Worm (Caenorhabditis elegans) whole organism, L1 larva: Measurements from ENCODE around the gene D2023.6.

Experiments used
- C34B4.2 ChIP-seq: sonication (generic microtip); optimal IDR thresholded peaks from 2 replicates; lab custom pipeline; 2017; ENCODE audit warnings: mild to moderate bottlenecking, missing genetic modification characterization, missing compliant biosample characterization
- ama-1 ChIP-seq: fragments of 150-350 bp; optimal IDR thresholded peaks from 2 replicates; lab custom pipeline; 2014
- ceh-63 ChIP-seq: fragments of 200-800 bp; sonication (Bioruptor generic); optimal IDR thresholded peaks from 2 replicates; lab custom pipeline; 2018; ENCODE audit warnings: mild to moderate bottlenecking, missing genetic modification characterization, missing compliant biosample characterization
- ceh-8 ChIP-seq: fragments of 200-800 bp; sonication (Bioruptor generic); optimal IDR thresholded peaks from 2 replicates; lab custom pipeline; 2018; ENCODE audit warnings: mild to moderate bottlenecking, missing genetic modification characterization, moderate library complexity, missing compliant biosample characterization
- ceh-88 ChIP-seq: fragments of 200-800 bp; sonication (Bioruptor generic); IDR thresholded peaks from 2 replicates; pipeline ENCODE4 v1.3.6; 2022; ENCODE audit warnings: missing genetic modification characterization, missing compliant biosample characterization
- efl-1 ChIP-seq, 4 experiments: fragments of 150-350 bp; optimal IDR thresholded peaks in 3 of 4; peaks in 1 of 4; 1 replicate in 1 of 4; 2 replicates in 3 of 4; lab custom pipeline; 2014; ENCODE audit warnings: missing biosample characterization in 2 of 4, missing genetic modification characterization in 2 of 4, missing genetic modification reagents in 2 of 4
- elt-2 ChIP-seq: sonication (generic microtip); optimal IDR thresholded peaks from 2 replicates; lab custom pipeline; 2016; ENCODE audit warnings: missing genetic modification characterization, mild to moderate bottlenecking, inconsistent platforms, missing compliant biosample characterization, missing genetic modification reagents
- fkh-8 ChIP-seq: sonication (generic microtip); optimal IDR thresholded peaks from 2 replicates; lab custom pipeline; 2016; ENCODE audit warnings: mild to moderate bottlenecking, missing genetic modification characterization, missing compliant biosample characterization
- hpl-2 ChIP-seq: fragments of 150-350 bp; optimal IDR thresholded peaks from 2 replicates; lab custom pipeline; 2014; ENCODE audit warnings: missing biosample characterization, missing genetic modification reagents, missing genetic modification characterization
- irx-1 ChIP-seq: sonication (generic microtip); optimal IDR thresholded peaks from 2 replicates; lab custom pipeline; 2016; ENCODE audit warnings: missing genetic modification characterization, missing compliant biosample characterization
- isw-1 ChIP-seq: fragments of 200-800 bp; sonication (Bioruptor generic); IDR thresholded peaks from 2 replicates; pipeline ENCODE4 v1.3.6; 2022; ENCODE audit warnings: missing genetic modification characterization, missing compliant biosample characterization
- jun-1 ChIP-seq: fragments of 150-350 bp; optimal IDR thresholded peaks from 2 replicates; lab custom pipeline; 2014; ENCODE audit warnings: missing biosample characterization, missing genetic modification reagents, missing genetic modification characterization
- lin-14 ChIP-seq: fragments of 200-800 bp; sonication (Bioruptor generic); optimal IDR thresholded peaks from 2 replicates; lab custom pipeline; 2018; ENCODE audit warnings: mild to moderate bottlenecking, missing genetic modification characterization, moderate library complexity, missing compliant biosample characterization
- lir-3 ChIP-seq: sonication (generic microtip); optimal IDR thresholded peaks from 2 replicates; lab custom pipeline; 2016; ENCODE audit warnings: mild to moderate bottlenecking, missing genetic modification characterization, moderate library complexity, missing compliant biosample characterization; ENCODE audit not compliant: poor library complexity
- lsy-2 ChIP-seq, 2 experiments: fragments of 150-350 bp; optimal IDR thresholded peaks; 2 replicates each; lab custom pipeline; 2014; ENCODE audit warnings: missing biosample characterization in 2 of 2, missing genetic modification characterization in 2 of 2
- mab-9 ChIP-seq: fragments of 200-800 bp; sonication (Bioruptor generic); IDR thresholded peaks from 2 replicates; pipeline ENCODE4 v1.3.6; 2022; ENCODE audit warnings: missing genetic modification reagents, missing genetic modification characterization, missing compliant biosample characterization
- nhr-11 ChIP-seq: fragments of 150-350 bp; optimal IDR thresholded peaks from 2 replicates; lab custom pipeline; 2014; ENCODE audit warnings: missing biosample characterization, missing genetic modification characterization
- nhr-12 ChIP-seq: sonication (generic microtip); optimal IDR thresholded peaks from 2 replicates; lab custom pipeline; 2017; ENCODE audit warnings: missing biosample characterization, missing genetic modification characterization
- nhr-19 ChIP-seq: fragments of 200-800 bp; sonication (Bioruptor generic); conservative IDR thresholded peaks from 2 replicates; pipeline ENCODE4 v1.3.6; 2022; ENCODE audit warnings: missing genetic modification characterization, missing compliant biosample characterization
- nhr-47 ChIP-seq: sonication (generic microtip); optimal IDR thresholded peaks from 2 replicates; lab custom pipeline; 2016; ENCODE audit warnings: mild to moderate bottlenecking, missing genetic modification characterization, moderate library complexity, missing compliant biosample characterization
- nhr-71 ChIP-seq: sonication (generic microtip); optimal IDR thresholded peaks from 2 replicates; lab custom pipeline; 2016; ENCODE audit warnings: mild to moderate bottlenecking, missing genetic modification characterization, moderate library complexity, missing compliant biosample characterization
- nhr-84 ChIP-seq: sonication (generic microtip); optimal IDR thresholded peaks from 2 replicates; lab custom pipeline; 2017; ENCODE audit warnings: missing biosample characterization, missing genetic modification characterization
- nhr-85 ChIP-seq: sonication (generic microtip); peaks from one replicate; lab custom pipeline; 2016; ENCODE audit warnings: missing genetic modification characterization, inconsistent platforms, missing compliant biosample characterization
- snpc-4 ChIP-seq: fragments of 150-350 bp; optimal IDR thresholded peaks from 2 replicates; lab custom pipeline; 2014; ENCODE audit warnings: missing biosample characterization, missing genetic modification characterization
- snu-23 ChIP-seq: sonication (generic microtip); optimal IDR thresholded peaks from 2 replicates; lab custom pipeline; 2016; ENCODE audit warnings: missing genetic modification characterization, missing compliant biosample characterization
- sptf-1 ChIP-seq: fragments of 150-350 bp; optimal IDR thresholded peaks from 2 replicates; lab custom pipeline; 2014; ENCODE audit warnings: missing biosample characterization, missing genetic modification characterization
- sup-37 ChIP-seq: fragments of 200-800 bp; sonication (Bioruptor generic); optimal IDR thresholded peaks from 2 replicates; lab custom pipeline; 2018; ENCODE audit warnings: mild to moderate bottlenecking, missing genetic modification characterization, missing compliant biosample characterization
- unc-130 ChIP-seq: fragments of 150-350 bp; optimal IDR thresholded peaks from 2 replicates; lab custom pipeline; 2017; ENCODE audit warnings: missing biosample characterization, missing genetic modification characterization, inconsistent platforms
- unc-30 ChIP-seq: sonication (generic microtip); optimal IDR thresholded peaks from 2 replicates; lab custom pipeline; 2017; ENCODE audit warnings: missing biosample characterization, missing genetic modification characterization
- unc-86 ChIP-seq: sonication (generic microtip); optimal IDR thresholded peaks from 2 replicates; lab custom pipeline; 2016; ENCODE audit warnings: missing genetic modification characterization, missing compliant biosample characterization

D2023.6 gene

ce11 chrV:11811921-11812320 is 15.2 kb upstream of the D2023.6 start, which contains the start of gene D2023.3:
TSS of gene D2023.3 (minus strand) at chrV:11812021.
- TF ChIP-seq lin-14 (GFP tag; lab: Kevin White, UChicago) (peak; percentile 41), jun-1 (tag; lab: Kevin White, UChicago) (no peak), unc-86 (tag; lab: Kevin White, UChicago) (peak; percentile 22)
- TF ChIP-seq, all 84 proteins: peak for 2

- no peak for TF ChIP-seq C34B4.2 (tag; lab: Kevin White, UChicago)
- no peak for TF ChIP-seq nhr-84
- no peak for TF ChIP-seq ceh-8 (GFP tag; lab: Kevin White, UChicago)
- no peak for TF ChIP-seq hpl-2 (GFP tag; lab: Kevin White, UChicago)
- no peak for TF ChIP-seq unc-130 (tag; lab: Kevin White, UChicago)
- no peak for TF ChIP-seq mab-9 (GFP tag; lab: Robert Waterston, UW)
- no peak for TF ChIP-seq nhr-11 (tag; lab: Kevin White, UChicago)
- TF ChIP-seq fkh-8 (tag; lab: Kevin White, UChicago): no peak
- no peak for TF ChIP-seq nhr-85
- TF ChIP-seq sptf-1 (tag; lab: Kevin White, UChicago): no peak
- TF ChIP-seq unc-30: no peak
- no peak for TF ChIP-seq snu-23
- TF ChIP-seq efl-1 (optimal IDR thresholded peaks at IDR 0.05; lab: Kevin White, UChicago): no peak
- TF ChIP-seq efl-1 (GFP tag; optimal IDR thresholded peaks at IDR 0.05 in 1 of 2; lab: Kevin White, UChicago): no peak
Measured at ce11 chrV:11815566-11815965, 11.6 kb upstream of the D2023.6 start.

DNA sequence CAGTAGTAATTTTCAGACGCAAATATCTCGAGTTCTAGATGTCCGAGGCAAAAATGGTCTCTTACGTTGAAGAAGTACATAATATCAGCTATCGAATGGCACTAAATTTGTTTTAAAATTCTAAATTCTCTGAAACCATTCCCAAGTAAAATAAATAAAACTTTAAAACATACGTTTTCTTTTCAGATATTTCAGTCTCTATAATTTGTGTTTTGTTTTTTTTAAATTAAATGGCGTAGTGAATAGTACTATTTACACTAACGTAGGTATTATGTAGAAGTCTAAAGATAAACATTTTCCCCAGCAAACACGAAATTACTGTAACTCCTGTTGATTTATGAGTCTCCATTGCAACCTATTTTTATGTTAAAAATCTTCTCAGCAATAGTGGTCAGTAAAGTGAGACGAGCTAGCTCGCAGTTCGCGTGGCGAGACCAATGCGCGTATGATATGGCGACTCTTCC is 9.9 kb upstream of the D2023.6 start:
- TF ChIP-seq irx-1 (tag; lab: Kevin White, UChicago) (no peak), snpc-4 (tag; lab: Kevin White, UChicago) (no peak), unc-130 (tag; lab: Kevin White, UChicago) (no peak), lsy-2 (tag; optimal IDR thresholded peaks at IDR 0.05; lab: Kevin White, UChicago) (peak in 1 of 2 experiments; percentile 4), ceh-88 (GFP tag; lab: Robert Waterston, UW) (peak; percentile 46; the same call in 1 of the 2 replicates), nhr-19 (GFP tag; lab: Robert Waterston, UW) (peak; percentile 44), nhr-85 (no peak), efl-1 (optimal IDR thresholded peaks at IDR 0.05; lab: Kevin White, UChicago) (no peak), efl-1 (GFP tag; optimal IDR thresholded peaks at IDR 0.05 in 1 of 2; lab: Kevin White, UChicago) (peak in 1 of 2 experiments; percentile 79), nhr-71 (peak; percentile 19), nhr-47 (tag; lab: Kevin White, UChicago) (peak; percentile 2)

DNA sequence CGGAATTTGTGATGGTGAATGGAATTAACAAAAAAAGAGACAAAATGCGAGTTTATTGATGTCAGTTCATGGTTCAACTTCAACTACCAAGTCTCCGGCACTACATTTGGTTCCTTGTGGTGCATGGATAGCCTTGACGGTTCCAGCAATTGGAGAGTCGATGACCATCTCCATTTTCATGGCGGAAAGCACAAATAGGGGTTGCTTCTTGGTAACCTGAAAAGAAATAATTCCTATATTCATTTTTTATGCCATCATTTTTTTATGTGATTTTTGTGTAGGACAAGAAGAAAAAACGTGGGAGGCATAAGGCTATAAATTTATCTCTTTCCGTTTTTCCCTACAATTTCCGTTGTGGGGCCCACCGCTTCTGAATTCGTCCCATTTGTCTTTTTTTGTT is 9.1 kb upstream of the D2023.6 start:
- TF ChIP-seq nhr-85 (peak; percentile 70), efl-1 (optimal IDR thresholded peaks at IDR 0.05; lab: Kevin White, UChicago) (no peak), efl-1 (GFP tag; optimal IDR thresholded peaks at IDR 0.05 in 1 of 2; lab: Kevin White, UChicago) (peak in 1 of 2 experiments; percentile 65), ceh-63 (no peak)

DNA sequence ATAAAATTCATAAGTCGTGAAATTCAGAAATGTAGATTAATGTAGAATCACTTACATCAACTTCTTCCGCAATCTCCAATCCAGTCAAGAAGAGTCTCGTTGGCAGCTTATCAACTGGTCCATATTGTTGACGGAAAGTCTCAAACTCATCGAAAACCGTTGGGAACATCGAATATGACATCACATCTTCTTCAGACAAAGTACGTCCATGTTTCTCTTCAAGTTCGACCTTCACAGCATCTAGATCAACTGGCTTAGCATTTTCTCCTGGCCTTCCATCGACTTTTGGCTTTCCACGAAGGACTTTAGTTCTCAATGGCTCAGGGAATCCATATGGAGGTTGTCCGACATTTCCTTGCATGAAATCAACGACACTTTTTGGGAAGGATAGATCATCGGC is 8.4 kb upstream of the D2023.6 start:
- no peak for TF ChIP-seq nhr-11 (tag; lab: Kevin White, UChicago)
- no peak for TF ChIP-seq nhr-71
- TF ChIP-seq lir-3 (tag; lab: Kevin White, UChicago): no peak
- TF ChIP-seq sup-37 (GFP tag; lab: Kevin White, UChicago): no peak
- TF ChIP-seq ama-1 (lab: Kevin White, UChicago): peak; percentile 76
- no peak for TF ChIP-seq elt-2 (tag; lab: Kevin White, UChicago)
- no peak for TF ChIP-seq efl-1 (optimal IDR thresholded peaks at IDR 0.05; lab: Kevin White, UChicago)
- TF ChIP-seq efl-1 (GFP tag; optimal IDR thresholded peaks at IDR 0.05 in 1 of 2; lab: Kevin White, UChicago): peak in 1 of 2 experiments; percentile 7
- no peak for TF ChIP-seq isw-1

- TF ChIP-seq nhr-12 (tag; lab: Kevin White, UChicago): no peak
- TF ChIP-seq ceh-88 (GFP tag; lab: Robert Waterston, UW): no peak
- TF ChIP-seq efl-1 (optimal IDR thresholded peaks at IDR 0.05; lab: Kevin White, UChicago): no peak
- TF ChIP-seq efl-1 (GFP tag; optimal IDR thresholded peaks at IDR 0.05 in 1 of 2; lab: Kevin White, UChicago): peak in 1 of 2 experiments; percentile 65
- TF ChIP-seq, all 84 proteins: peak for 1
Measured at ce11 chrV:11819451-11819850, 7.7 kb upstream of the D2023.6 start.
